Fruit fly (Drosophila melanogaster) whole organism, embryonic: Measurements from ENCODE around the gene Gr93a.

Source experiments
- BEAF-32 ChIP-seq: fragments of 200-800 bp; sonication (Bioruptor generic); optimal IDR thresholded peaks from 3 replicates; lab custom pipeline; 2017; ENCODE audit warnings: missing biosample characterization, missing genetic modification characterization, mild to moderate bottlenecking, moderate library complexity, missing genetic modification reagents
- Bgb ChIP-seq: fragments of 200-800 bp; sonication (Bioruptor generic); IDR thresholded peaks from 2 replicates; pipeline ENCODE4 v1.3.6; 2022; ENCODE audit warnings: missing biosample characterization, missing genetic modification characterization; ENCODE audit not compliant: partially characterized antibody
- CG10267 ChIP-seq: fragments of 200-800 bp; sonication (Bioruptor generic); optimal IDR thresholded peaks from 2 replicates; lab custom pipeline; 2018; ENCODE audit warnings: missing biosample characterization, mild to moderate bottlenecking, missing genetic modification characterization, moderate library complexity
- CG10959 ChIP-seq: fragments of 200-800 bp; sonication (Bioruptor generic); IDR thresholded peaks from 2 replicates; pipeline ENCODE4 v1.3.6; 2022; ENCODE audit warnings: missing biosample characterization, missing genetic modification characterization
- CG11723 ChIP-seq: fragments of 200-800 bp; sonication (Bioruptor generic); optimal IDR thresholded peaks from 2 replicates; lab custom pipeline; 2017; ENCODE audit warnings: missing biosample characterization, mild to moderate bottlenecking, missing genetic modification characterization
- CG14860 ChIP-seq: fragments of 200-800 bp; sonication (Bioruptor generic); IDR thresholded peaks from 3 replicates; pipeline ENCODE4 v1.3.6; 2022; ENCODE audit warnings: missing biosample characterization, missing genetic modification characterization; ENCODE audit not compliant: partially characterized antibody
- CG15269 ChIP-seq: fragments of 200-800 bp; sonication (Bioruptor generic); optimal IDR thresholded peaks from 2 replicates; lab custom pipeline; 2018; ENCODE audit warnings: missing biosample characterization, mild to moderate bottlenecking, missing genetic modification characterization, moderate library complexity
- CG16813 ChIP-seq: fragments of 200-800 bp; sonication (Bioruptor generic); IDR thresholded peaks from 3 replicates; pipeline ENCODE4 v1.3.6; 2022; ENCODE audit warnings: missing biosample characterization, missing genetic modification characterization; ENCODE audit not compliant: partially characterized antibody
- CG2129 ChIP-seq: fragments of 200-800 bp; sonication (Bioruptor generic); IDR thresholded peaks from 2 replicates; pipeline ENCODE4 v1.3.6; 2022; ENCODE audit warnings: missing biosample characterization, missing genetic modification characterization; ENCODE audit not compliant: partially characterized antibody
- CG2678 ChIP-seq: fragments of 200-800 bp; sonication (Bioruptor generic); optimal IDR thresholded peaks from 3 replicates; lab custom pipeline; 2019; ENCODE audit warnings: missing biosample characterization, mild to moderate bottlenecking, missing genetic modification characterization, moderate library complexity
- CG34224 ChIP-seq: fragments of 200-800 bp; sonication (Bioruptor generic); IDR thresholded peaks from 3 replicates; pipeline ENCODE4 v1.3.6; 2022; ENCODE audit warnings: missing biosample characterization, missing genetic modification characterization; ENCODE audit not compliant: partially characterized antibody
- CG4617 ChIP-seq: fragments of 200-800 bp; sonication (Bioruptor generic); optimal IDR thresholded peaks from 3 replicates; lab custom pipeline; 2016; ENCODE audit warnings: missing biosample characterization, missing genetic modification characterization, borderline replicate concordance
- CG5245 ChIP-seq: fragments of 200-800 bp; sonication (Bioruptor generic); optimal IDR thresholded peaks from 3 replicates; lab custom pipeline; 2016; ENCODE audit warnings: missing biosample characterization, missing genetic modification characterization
- CG7271 ChIP-seq: fragments of 200-800 bp; sonication (Bioruptor generic); optimal IDR thresholded peaks from 2 replicates; lab custom pipeline; 2018; ENCODE audit warnings: missing biosample characterization, mild to moderate bottlenecking, missing genetic modification characterization, moderate library complexity
- CG7372 ChIP-seq: fragments of 200-800 bp; sonication (Bioruptor generic); IDR thresholded peaks from 2 replicates; pipeline ENCODE4 v1.3.6; 2022; ENCODE audit warnings: missing biosample characterization, missing genetic modification characterization
- CG7745 ChIP-seq: fragments of 200-800 bp; sonication (Bioruptor generic); optimal IDR thresholded peaks from 2 replicates; lab custom pipeline; 2018; ENCODE audit warnings: missing biosample characterization, mild to moderate bottlenecking, missing genetic modification characterization, moderate library complexity
- CG7963 ChIP-seq: fragments of 200-800 bp; sonication (Bioruptor generic); IDR thresholded peaks from 3 replicates; pipeline ENCODE4 v1.3.6; 2022; ENCODE audit warnings: missing biosample characterization, missing genetic modification characterization; ENCODE audit not compliant: partially characterized antibody
- CG8388 ChIP-seq: fragments of 200-800 bp; sonication (Bioruptor generic); optimal IDR thresholded peaks from 2 replicates; lab custom pipeline; 2019; ENCODE audit warnings: missing biosample characterization, mild to moderate bottlenecking, missing genetic modification characterization, moderate library complexity
- Dll ChIP-seq: fragments of 200-800 bp; sonication (Bioruptor generic); IDR thresholded peaks from 4 replicates; pipeline ENCODE4 v1.3.6; 2022; ENCODE audit warnings: missing biosample characterization, missing genetic modification characterization; ENCODE audit not compliant: partially characterized antibody
- Doc3 ChIP-seq: fragments of 200-800 bp; sonication (Bioruptor generic); IDR thresholded peaks from 3 replicates; pipeline ENCODE4 v1.3.6; 2022; ENCODE audit warnings: missing biosample characterization, missing genetic modification characterization; ENCODE audit not compliant: partially characterized antibody
- Dp ChIP-seq: fragments of 200-800 bp; sonication (Bioruptor generic); optimal IDR thresholded peaks from 2 replicates; lab custom pipeline; 2018; ENCODE audit warnings: missing biosample characterization, mild to moderate bottlenecking, missing genetic modification characterization, moderate library complexity
- Dref ChIP-seq: fragments of 200-800 bp; sonication (Bioruptor generic); IDR thresholded peaks from 2 replicates; pipeline ENCODE4 v1.3.6; 2022; ENCODE audit warnings: missing biosample characterization, missing genetic modification characterization
- E2f2 ChIP-seq: fragments of 200-800 bp; sonication (Bioruptor generic); IDR thresholded peaks from 2 replicates; pipeline ENCODE4 v1.3.6; 2022; ENCODE audit warnings: missing biosample characterization, missing genetic modification characterization
- HLH4C ChIP-seq: fragments of 200-800 bp; sonication (Bioruptor generic); IDR thresholded peaks from 3 replicates; pipeline ENCODE4 v1.3.6; 2022; ENCODE audit warnings: missing biosample characterization, missing genetic modification characterization; ENCODE audit not compliant: partially characterized antibody
- MBD-R2 ChIP-seq: fragments of 200-800 bp; sonication (Bioruptor generic); IDR thresholded peaks from 2 replicates; pipeline ENCODE4 v1.3.6; 2022; ENCODE audit warnings: missing biosample characterization, missing genetic modification characterization
- Oli ChIP-seq: fragments of 200-800 bp; sonication (Bioruptor generic); optimal IDR thresholded peaks from 2 replicates; lab custom pipeline; 2018; ENCODE audit warnings: missing biosample characterization, mild to moderate bottlenecking, missing genetic modification characterization, moderate library complexity
- Opbp ChIP-seq: fragments of 200-800 bp; sonication (Bioruptor generic); IDR thresholded peaks from 3 replicates; pipeline ENCODE4 v1.3.6; 2022; ENCODE audit warnings: missing biosample characterization, missing genetic modification characterization; ENCODE audit not compliant: partially characterized antibody
- Pdp1 ChIP-seq, 2 experiments: fragments of 200-800 bp; sonication (Bioruptor generic); optimal IDR thresholded peaks; 3 replicates each; lab custom pipeline; 2016; ENCODE audit warnings: missing biosample characterization in 2 of 2, missing genetic modification characterization in 2 of 2, mild to moderate bottlenecking in 1 of 2, moderate library complexity in 1 of 2
- amos ChIP-seq: fragments of 200-800 bp; sonication (Bioruptor generic); IDR thresholded peaks from 2 replicates; pipeline ENCODE4 v1.3.6; 2022; ENCODE audit warnings: missing biosample characterization, missing genetic modification characterization; ENCODE audit not compliant: partially characterized antibody
- bbx ChIP-seq: fragments of 200-800 bp; sonication (Bioruptor generic); IDR thresholded peaks from 2 replicates; pipeline ENCODE4 v1.3.6; 2022; ENCODE audit warnings: missing biosample characterization, missing genetic modification characterization; ENCODE audit not compliant: partially characterized antibody
- chinmo ChIP-seq: fragments of 200-800 bp; sonication (Bioruptor generic); IDR thresholded peaks from 4 replicates; pipeline ENCODE4 v1.3.6; 2022; ENCODE audit warnings: missing biosample characterization, missing genetic modification characterization; ENCODE audit not compliant: partially characterized antibody
- crp ChIP-seq, 2 experiments: fragments of 200-800 bp; sonication (Bioruptor generic); optimal IDR thresholded peaks; 2 replicates in 1 of 2; 3 replicates in 1 of 2; lab custom pipeline; 2017; ENCODE audit warnings: missing biosample characterization in 2 of 2, missing genetic modification characterization in 2 of 2, mild to moderate bottlenecking in 1 of 2, moderate library complexity in 1 of 2
- dan ChIP-seq: fragments of 200-800 bp; sonication (Bioruptor generic); IDR thresholded peaks from 2 replicates; pipeline ENCODE4 v1.3.6; 2022; ENCODE audit warnings: missing biosample characterization, missing genetic modification characterization
- esg ChIP-seq: fragments of 200-800 bp; sonication (Bioruptor generic); conservative IDR thresholded peaks from 2 replicates; pipeline ENCODE4 v1.3.6; 2022; ENCODE audit warnings: missing biosample characterization, missing genetic modification characterization
- gfzf ChIP-seq: fragments of 200-800 bp; sonication (Bioruptor generic); optimal IDR thresholded peaks from 2 replicates; lab custom pipeline; 2016; ENCODE audit warnings: missing biosample characterization, mild to moderate bottlenecking, missing genetic modification characterization, moderate library complexity
- hb ChIP-seq: fragments of 200-800 bp; sonication (Bioruptor generic); IDR thresholded peaks from 3 replicates; pipeline ENCODE4 v1.3.6; 2022; ENCODE audit warnings: missing biosample characterization, missing genetic modification characterization; ENCODE audit not compliant: partially characterized antibody
- hbn ChIP-seq: fragments of 200-800 bp; sonication (Bioruptor generic); IDR thresholded peaks from 2 replicates; pipeline ENCODE4 v1.3.6; 2022; ENCODE audit warnings: missing biosample characterization, missing genetic modification characterization; ENCODE audit not compliant: partially characterized antibody
- inv ChIP-seq: fragments of 200-800 bp; sonication (Bioruptor generic); IDR thresholded peaks from 2 replicates; pipeline ENCODE4 v1.3.6; 2022; ENCODE audit warnings: missing biosample characterization, missing genetic modification characterization; ENCODE audit not compliant: partially characterized antibody
- jumu ChIP-seq: fragments of 200-800 bp; sonication (Bioruptor generic); optimal IDR thresholded peaks from 3 replicates; lab custom pipeline; 2016; ENCODE audit warnings: missing biosample characterization, missing genetic modification characterization
- mld ChIP-seq: fragments of 200-800 bp; sonication (Bioruptor generic); IDR thresholded peaks from 3 replicates; pipeline ENCODE4 v1.3.6; 2022; ENCODE audit warnings: missing biosample characterization, missing genetic modification characterization; ENCODE audit not compliant: partially characterized antibody
- sima ChIP-seq: fragments of 200-800 bp; sonication (Bioruptor generic); optimal IDR thresholded peaks from 2 replicates; lab custom pipeline; 2016; ENCODE audit warnings: missing biosample characterization, missing genetic modification characterization
- stwl ChIP-seq: fragments of 200-800 bp; sonication (Bioruptor generic); optimal IDR thresholded peaks from 3 replicates; lab custom pipeline; 2018; ENCODE audit warnings: missing biosample characterization, mild to moderate bottlenecking, missing genetic modification characterization, moderate library complexity
- tna ChIP-seq: fragments of 200-800 bp; sonication (Bioruptor generic); IDR thresholded peaks from 2 replicates; pipeline ENCODE4 v1.3.6; 2022; ENCODE audit warnings: missing biosample characterization, missing genetic modification characterization; ENCODE audit not compliant: partially characterized antibody
- tx ChIP-seq: fragments of 200-800 bp; sonication (Bioruptor generic); optimal IDR thresholded peaks from 2 replicates; lab custom pipeline; 2016; ENCODE audit warnings: missing biosample characterization, missing genetic modification characterization
- unc-4 ChIP-seq: fragments of 200-800 bp; sonication (Bioruptor generic); IDR thresholded peaks from 2 replicates; pipeline ENCODE4 v1.3.6; 2022; ENCODE audit warnings: missing biosample characterization, missing genetic modification characterization; ENCODE audit not compliant: partially characterized antibody
- unpg ChIP-seq: fragments of 200-800 bp; sonication (Bioruptor generic); optimal IDR thresholded peaks from 3 replicates; lab custom pipeline; 2018; ENCODE audit warnings: missing biosample characterization, mild to moderate bottlenecking, missing genetic modification characterization, moderate library complexity

Gene Gr93a

dm6 chr3R:21878473-21878872 is 46.2 kb downstream of the Gr93a start, which contains the start of gene CG34148 (continued):
- TF ChIP-seq Dll (GFP tag; lab: Robert Waterston, UW) (peak; percentile 82), Dp (GFP tag; lab: Kevin White, UChicago) (peak; percentile 89), CG7372 (GFP tag; lab: Robert Waterston, UW) (no peak), CG10267 (tag; lab: Kevin White, UChicago) (peak; percentile 34), jumu (no peak), tx (GFP tag; lab: Kevin White, UChicago) (no peak), Pdp1 (GFP tag; optimal IDR thresholded peaks at IDR 0.05; lab: Kevin White, UChicago) (peak in 1 of 2 experiments; percentile 94), CG2678 (tag; lab: Kevin White, UChicago) (no peak), BEAF-32 (GFP tag; lab: Kevin White, UChicago) (peak; percentile 55), tna (GFP tag; lab: Robert Waterston, UW) (peak; percentile 90), CG8388 (GFP tag; lab: Kevin White, UChicago) (no peak), CG7745 (tag; lab: Kevin White, UChicago) (no peak), CG15269 (tag; lab: Kevin White, UChicago) (no peak), chinmo (GFP tag; lab: Robert Waterston, UW) (0 out of 4 replicates have a peak, but pooled peaks have one; percentile 81), Dref (GFP tag; lab: Robert Waterston, UW) (peak; percentile 81), CG34224 (GFP tag; lab: Robert Waterston, UW) (peak; percentile 90), gfzf (GFP tag; lab: Kevin White, UChicago) (no peak), mld (GFP tag; lab: Robert Waterston, UW) (peak; percentile 67; the same call in 2 of the 3 replicates), CG16813 (GFP tag; lab: Robert Waterston, UW) (peak; percentile 61; the same call in 2 of the 3 replicates), Opbp (peak; percentile 68; the same call in 2 of the 3 replicates), unc-4 (GFP tag; lab: Robert Waterston, UW) (peak; percentile 73), CG14860 (GFP tag; lab: Robert Waterston, UW) (peak; percentile 72; the same call in 2 of the 3 replicates), MBD-R2 (GFP tag; lab: Robert Waterston, UW) (peak; percentile 69), Bgb (GFP tag; lab: Robert Waterston, UW) (peak; percentile 71), CG5245 (GFP tag; lab: Kevin White, UChicago) (no peak), CG4617 (GFP tag; lab: Kevin White, UChicago) (peak; percentile 37), esg (GFP tag; lab: Robert Waterston, UW) (no peak), hbn (GFP tag; lab: Robert Waterston, UW) (peak; percentile 77), CG10959 (GFP tag; lab: Robert Waterston, UW) (no peak), unpg (GFP tag; lab: Kevin White, UChicago) (no peak), amos (peak; percentile 65; the same call in 1 of the 2 replicates), CG11723 (GFP tag; lab: Kevin White, UChicago) (no peak), hb (GFP tag; lab: Robert Waterston, UW) (peak; percentile 63; the same call in 1 of the 3 replicates), stwl (tag; lab: Kevin White, UChicago) (peak; percentile 53), inv (peak; percentile 36; the same call in 1 of the 2 replicates), sima (GFP tag; lab: Kevin White, UChicago) (no peak), Oli (tag; lab: Kevin White, UChicago) (no peak), E2f2 (GFP tag; lab: Robert Waterston, UW) (peak; percentile 92), CG2129 (GFP tag; lab: Robert Waterston, UW) (peak; percentile 51), Doc3 (peak; percentile 60; the same call in 2 of the 3 replicates), dan (GFP tag; lab: Robert Waterston, UW) (no peak), HLH4C (GFP tag; lab: Robert Waterston, UW) (peak; percentile 87), crp (GFP tag; optimal IDR thresholded peaks at IDR 0.05; lab: Kevin White, UChicago) (peak; percentile 45 to 90), CG7963 (GFP tag; lab: Robert Waterston, UW) (peak; percentile 73), CG7271 (tag; lab: Kevin White, UChicago) (no peak), bbx (GFP tag; lab: Robert Waterston, UW) (peak; percentile 80)
